Worm (Caenorhabditis elegans): ENCODE measurements around the gene csp-2.

Gene csp-2

ce11 chrIV:6266499-6266898 lies 41.0 kb upstream of the csp-2 start, which contains the start of gene srv-29:
TSS of gene srv-29 (minus strand) at chrIV:6266599.
- TF ChIP-seq snpc-4 (GFP tag; optimal IDR thresholded peaks at IDR 0.05) (no peak), snpc-4 (tag; optimal IDR thresholded peaks at IDR 0.05) (no peak), F37B4.10 (GFP tag; IDR thresholded peaks at IDR 0.05) (no peak), pha-4 (tag; optimal IDR thresholded peaks at IDR 0.05) (no peak), ztf-3 (GFP tag; optimal IDR thresholded peaks at IDR 0.05) (no peak), nfya-1 (tag; optimal IDR thresholded peaks at IDR 0.05; ENCODE audit: borderline replicate concordance, insufficient read depth) (no peak), sea-2 (GFP tag; IDR thresholded peaks at IDR 0.05) (no peak)

- TF ChIP-seq him-1 (tag; optimal IDR thresholded peaks at IDR 0.05) (no peak), nhr-179 (tag; optimal IDR thresholded peaks at IDR 0.05) (no peak), nhr-120 (GFP tag; IDR thresholded peaks at IDR 0.05) (no peak), ztf-25 (GFP tag; IDR thresholded peaks at IDR 0.05) (no peak), nhr-90 (tag; optimal IDR thresholded peaks at IDR 0.05) (no peak), T07F8.4 (tag; optimal IDR thresholded peaks at IDR 0.05) (no peak), ztf-28 (GFP tag; IDR thresholded peaks at IDR 0.05) (no peak), F52B5.7 (tag; optimal IDR thresholded peaks at IDR 0.05) (no peak), rcor-1 (GFP tag; IDR thresholded peaks at IDR 0.05) (no peak), F10E7.11 (tag; optimal IDR thresholded peaks at IDR 0.05) (no peak), D2030.7 (GFP tag; IDR thresholded peaks at IDR 0.05) (no peak), unc-62 (GFP tag; optimal IDR thresholded peaks at IDR 0.05) (no peak), efl-1 (GFP tag; optimal IDR thresholded peaks at IDR 0.05) (no peak), egl-18 (GFP tag; IDR thresholded peaks at IDR 0.05) (no peak), T26A5.8 (tag; optimal IDR thresholded peaks at IDR 0.05) (no peak), rec-8 (tag; optimal IDR thresholded peaks at IDR 0.05) (no peak), nhr-27 (tag; optimal IDR thresholded peaks at IDR 0.05) (no peak)
Measured at ce11 chrIV:6269346-6269745, 38.2 kb upstream of the csp-2 start, which contains the start of gene srv-30. TSS of gene srv-30 (minus strand) at chrIV:6269446.

- TF ChIP-seq C17E4.6 (GFP tag; IDR thresholded peaks at IDR 0.05) (no peak), ZK185.1 (tag; optimal IDR thresholded peaks at IDR 0.05; ENCODE audit: poor library complexity, severe bottlenecking) (no peak), ekl-4 (GFP tag; IDR thresholded peaks at IDR 0.05) (no peak), B0261.1 (tag; optimal IDR thresholded peaks at IDR 0.05) (no peak), Y95B8A.8 (GFP tag; IDR thresholded peaks at IDR 0.05) (no peak), pha-4 (tag; optimal IDR thresholded peaks at IDR 0.05) (no peak), nfya-2 (GFP tag; IDR thresholded peaks at IDR 0.05) (no peak), ztf-6 (GFP tag; IDR thresholded peaks at IDR 0.05) (no peak), F57C9.4 (tag; optimal IDR thresholded peaks at IDR 0.05) (no peak), K12H6.12 (tag; optimal IDR thresholded peaks at IDR 0.05) (no peak), unc-130 (GFP tag; optimal IDR thresholded peaks at IDR 0.05) (no peak)
Measured at ce11 chrIV:6271923-6272322, 35.6 kb upstream of the csp-2 start, which contains the start of gene srv-31. TSS of gene srv-31 (minus strand) at chrIV:6272023.

- no peak for TF ChIP-seq ekl-4 (GFP tag; IDR thresholded peaks at IDR 0.05)
- TF ChIP-seq nhr-80 (tag; optimal IDR thresholded peaks at IDR 0.05): peak; percentile 89
Measured at ce11 chrIV:6275671-6276209, 31.8 kb upstream of the csp-2 start, which contains the start of the genes aat-4 and T13A10.1. TSS of gene aat-4 (minus strand) at chrIV:6275721. TSS of gene T13A10.1 (plus strand) at chrIV:6276081.
